Worm (Caenorhabditis elegans): ENCODE measurements around the gene exc-15.

ce11 chrV:4525512-4525911 lies 42.3 kb downstream of the exc-15 start:
- no peak for TF ChIP-seq dao-5 (tag; optimal IDR thresholded peaks at IDR 0.05)
- TF ChIP-seq him-1 (tag; optimal IDR thresholded peaks at IDR 0.05): no peak
- TF ChIP-seq W03F9.2 (tag; optimal IDR thresholded peaks at IDR 0.05): no peak

Data from whole organism, L4/young adult.